Worm (Caenorhabditis elegans): ENCODE results near the gene C05B5.4.

The C05B5.4 gene

DNA sequence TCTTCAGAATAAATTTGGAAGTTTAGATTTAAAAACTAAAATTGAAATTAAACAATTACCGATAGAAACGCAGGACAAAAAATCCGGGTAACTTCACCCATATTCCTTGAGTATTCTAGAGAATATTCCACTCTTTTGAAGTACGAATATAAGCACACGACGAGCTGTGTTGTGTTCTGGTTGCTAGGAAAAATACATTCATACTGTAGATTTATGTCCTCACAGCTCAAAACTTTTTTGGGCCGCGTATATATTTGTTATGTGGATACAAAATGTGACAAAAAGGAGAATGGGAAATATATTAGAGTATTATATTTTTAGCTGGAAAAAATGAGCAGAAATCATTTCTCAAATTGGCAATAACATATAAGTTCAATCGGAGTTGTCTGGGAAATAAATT is 39.5 kb downstream of the C05B5.4 start, which contains the start of gene M04D8.5:
TSS of gene M04D8.5 (minus strand) at position 101 of the 400 bp plus-strand sequence.
- TF ChIP-seq T07F8.4 (tag; optimal IDR thresholded peaks at IDR 0.05), result no peak
- TF ChIP-seq lin-40 (tag; optimal IDR thresholded peaks at IDR 0.05), result no peak
- TF ChIP-seq ztf-26 (tag; optimal IDR thresholded peaks at IDR 0.05), result no peak
- no peak for TF ChIP-seq nfya-2 (GFP tag; IDR thresholded peaks at IDR 0.05)
- TF ChIP-seq F33H1.4 (GFP tag; IDR thresholded peaks at IDR 0.05), result no peak
- no peak for TF ChIP-seq lin-26 (GFP tag; IDR thresholded peaks at IDR 0.05)
- no peak for TF ChIP-seq pbrm-1 (GFP tag; IDR thresholded peaks at IDR 0.05)
- no peak for TF ChIP-seq chd-7 (tag; optimal IDR thresholded peaks at IDR 0.05)
- no peak for TF ChIP-seq ceh-79 (tag; optimal IDR thresholded peaks at IDR 0.05)
- no peak for TF ChIP-seq hmg-1.2 (GFP tag; IDR thresholded peaks at IDR 0.05)
- no peak for TF ChIP-seq nfya-1 (tag; optimal IDR thresholded peaks at IDR 0.05; ENCODE audit: borderline replicate concordance, insufficient read depth)
- no peak for TF ChIP-seq dpl-1 (GFP tag; optimal IDR thresholded peaks at IDR 0.05)
- no peak for TF ChIP-seq fkh-3 (tag; optimal IDR thresholded peaks at IDR 0.05)
- TF ChIP-seq C17E4.6 (GFP tag; IDR thresholded peaks at IDR 0.05), result no peak
- no peak for TF ChIP-seq Y53G8AR.9 (GFP tag; conservative IDR thresholded peaks at IDR 0.05)
- no peak for TF ChIP-seq athp-1 (tag; optimal IDR thresholded peaks at IDR 0.05)
- TF ChIP-seq dox-1 (GFP tag; IDR thresholded peaks at IDR 0.05), result no peak
- no peak for TF ChIP-seq F57A8.1 (GFP tag; optimal IDR thresholded peaks at IDR 0.05)
- TF ChIP-seq zim-3 (tag; optimal IDR thresholded peaks at IDR 0.05), result no peak
- no peak for TF ChIP-seq egl-44 (GFP tag; IDR thresholded peaks at IDR 0.05)

DNA sequence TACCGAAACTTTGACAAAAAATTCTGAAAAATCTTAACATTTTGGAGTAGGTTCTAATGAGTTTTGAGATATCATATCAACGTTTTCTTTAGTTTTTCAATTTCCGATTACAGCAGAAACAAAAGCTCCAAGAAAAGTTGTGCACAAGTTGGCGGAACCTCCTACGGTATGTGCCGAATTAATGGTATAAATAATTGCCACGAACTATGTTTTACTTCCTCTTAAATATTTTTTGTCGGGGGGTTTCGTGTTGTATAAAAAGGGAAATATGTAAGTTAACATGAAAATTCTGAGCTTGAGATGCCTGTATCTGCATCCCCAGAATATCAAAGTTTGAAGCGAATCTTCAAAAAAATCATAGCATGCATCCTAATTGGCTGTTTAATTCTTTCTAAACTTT is 40.2 kb downstream of the C05B5.4 start, which contains the start of gene M04D8.8:
TSS of gene M04D8.8 (plus strand) at position 301 of the 400 bp plus-strand sequence.
- TF ChIP-seq ceh-27 (GFP tag; optimal IDR thresholded peaks at IDR 0.05), result no peak
- TF ChIP-seq lir-1 (GFP tag; conservative IDR thresholded peaks at IDR 0.05), result no peak
- no peak for TF ChIP-seq mcd-1 (GFP tag; IDR thresholded peaks at IDR 0.05)
- no peak for TF ChIP-seq snpc-1.1 (tag; optimal IDR thresholded peaks at IDR 0.05; ENCODE audit: insufficient read depth)
- TF ChIP-seq tlf-1 (GFP tag; optimal IDR thresholded peaks at IDR 0.05), result no peak
- no peak for TF ChIP-seq Y53G8AR.9 (GFP tag; conservative IDR thresholded peaks at IDR 0.05)
- no peak for TF ChIP-seq let-526 (GFP tag; IDR thresholded peaks at IDR 0.05)
- no peak for TF ChIP-seq hmg-20 (GFP tag; IDR thresholded peaks at IDR 0.05)
- TF ChIP-seq atf-7 (tag; optimal IDR thresholded peaks at IDR 0.05), result no peak
- TF ChIP-seq B0336.3 (GFP tag; IDR thresholded peaks at IDR 0.05), result no peak
- TF ChIP-seq Y95B8A.8 (GFP tag; IDR thresholded peaks at IDR 0.05), result no peak
- TF ChIP-seq ZK185.1 (tag; optimal IDR thresholded peaks at IDR 0.05; ENCODE audit: poor library complexity, severe bottlenecking), result no peak
- no peak for TF ChIP-seq lin-26 (GFP tag; IDR thresholded peaks at IDR 0.05)
- no peak for TF ChIP-seq lag-1 (GFP tag; IDR thresholded peaks at IDR 0.05)
- no peak for TF ChIP-seq C06A6.2 (GFP tag; conservative IDR thresholded peaks at IDR 0.05)
- TF ChIP-seq nfya-2 (GFP tag; IDR thresholded peaks at IDR 0.05), result no peak

DNA sequence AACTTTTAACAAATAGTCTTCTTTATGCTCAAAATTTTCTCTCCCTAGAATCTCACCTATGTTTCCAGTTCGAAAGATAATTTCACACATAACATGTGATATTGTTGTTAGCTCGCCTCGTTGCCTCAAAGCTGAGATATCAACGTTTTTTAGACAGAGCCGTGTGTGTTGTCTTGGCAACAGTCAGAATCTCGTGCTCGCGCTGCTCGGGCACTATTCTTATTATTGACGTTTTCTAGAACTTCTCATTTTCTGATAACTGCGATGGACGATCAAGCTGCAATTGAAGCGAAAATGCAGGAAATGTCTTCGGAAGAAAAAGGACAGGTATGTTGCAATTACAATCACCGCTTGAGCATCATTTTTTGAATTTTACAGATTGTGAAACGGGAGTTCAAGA is 42.1 kb downstream of the C05B5.4 start, which contains the start of gene xbx-3:
TSS of gene xbx-3 (plus strand) at position 163 of the 400 bp plus-strand sequence.
- TF ChIP-seq lin-26 (GFP tag; IDR thresholded peaks at IDR 0.05) (no peak), rcor-1 (GFP tag; IDR thresholded peaks at IDR 0.05) (no peak), chd-7 (tag; optimal IDR thresholded peaks at IDR 0.05) (no peak), atf-7 (tag; optimal IDR thresholded peaks at IDR 0.05) (no peak)

DNA sequence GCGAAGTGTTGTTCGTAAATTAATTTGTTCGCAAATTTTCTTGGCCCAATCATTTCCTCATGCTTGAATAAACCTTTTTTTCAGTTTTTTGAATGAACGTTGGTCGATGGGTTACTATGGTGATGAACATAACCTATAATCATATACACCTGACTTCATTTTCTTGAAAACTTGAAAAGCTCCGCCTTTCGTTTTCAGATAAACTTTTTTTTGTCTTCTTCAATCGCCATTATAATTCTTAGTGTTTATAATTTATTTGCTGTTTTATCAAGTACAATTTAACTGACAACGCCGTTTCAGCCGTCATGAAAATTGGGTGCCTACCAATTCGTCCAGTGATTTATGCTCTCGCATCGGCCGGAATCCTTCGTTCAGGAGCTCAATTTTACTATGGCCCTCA is 43.5 kb downstream of the C05B5.4 start, which contains the start of gene M04D8.7:
TSS of gene M04D8.7 (plus strand) at position 301 of the 400 bp plus-strand sequence.
- TF ChIP-seq efl-1 (GFP tag; optimal IDR thresholded peaks at IDR 0.05), result no peak
- TF ChIP-seq Y56A3A.18 (GFP tag; IDR thresholded peaks at IDR 0.05), result no peak
- no peak for TF ChIP-seq tlf-1 (GFP tag; optimal IDR thresholded peaks at IDR 0.05)

Data from whole organism, young adult.